Fruit fly (Drosophila melanogaster) whole organism, embryonic: ENCODE data around the gene salm.

Source experiments
- C15 ChIP-seq: fragments of 200-800 bp; sonication (Bioruptor generic); IDR thresholded peaks from 3 replicates; pipeline ENCODE4 v1.3.6; 2022; ENCODE audit warnings: missing biosample characterization, missing genetic modification characterization
- CG10366 ChIP-seq: fragments of 200-800 bp; sonication (Bioruptor generic); IDR thresholded peaks from 2 replicates; pipeline ENCODE4 v1.3.6; 2022; ENCODE audit warnings: missing biosample characterization, missing genetic modification characterization
- CG12942 ChIP-seq: fragments of 200-800 bp; sonication (Bioruptor generic); optimal IDR thresholded peaks from 3 replicates; lab custom pipeline; 2016; ENCODE audit warnings: missing biosample characterization, missing genetic modification characterization
- CG1832 ChIP-seq: fragments of 200-800 bp; sonication (Bioruptor generic); optimal IDR thresholded peaks from 2 replicates; lab custom pipeline; 2017; ENCODE audit warnings: missing biosample characterization, mild to moderate bottlenecking, missing genetic modification characterization, inconsistent platforms
- CG3281 ChIP-seq: fragments of 200-800 bp; sonication (Bioruptor generic); optimal IDR thresholded peaks from 3 replicates; lab custom pipeline; 2017; ENCODE audit warnings: missing biosample characterization, mild to moderate bottlenecking, missing genetic modification characterization
- CG34422 ChIP-seq: fragments of 200-800 bp; sonication (Bioruptor generic); IDR thresholded peaks from 3 replicates; pipeline ENCODE4 v1.3.6; 2022; ENCODE audit warnings: missing biosample characterization, missing genetic modification characterization
- CG6254 ChIP-seq: fragments of 200-800 bp; sonication (Bioruptor generic); optimal IDR thresholded peaks from 3 replicates; lab custom pipeline; 2017; ENCODE audit warnings: mild to moderate bottlenecking, missing biosample characterization, missing genetic modification reagents, missing genetic modification characterization
- CG7357 ChIP-seq: fragments of 200-800 bp; sonication (Bioruptor generic); IDR thresholded peaks from 3 replicates; pipeline ENCODE4 v1.3.6; 2022; ENCODE audit warnings: missing biosample characterization, missing genetic modification characterization
- CG8281 ChIP-seq: fragments of 200-800 bp; sonication (Bioruptor generic); optimal IDR thresholded peaks from 2 replicates; lab custom pipeline; 2018; ENCODE audit warnings: missing biosample characterization, mild to moderate bottlenecking, missing genetic modification characterization, moderate library complexity
- CG9817 ChIP-seq: fragments of 200-800 bp; sonication (Bioruptor generic); optimal IDR thresholded peaks from 2 replicates; lab custom pipeline; 2018; ENCODE audit warnings: missing biosample characterization, mild to moderate bottlenecking, missing genetic modification characterization, moderate library complexity
- CHES-1-like ChIP-seq: fragments of 200-800 bp; sonication (Bioruptor generic); optimal IDR thresholded peaks from 2 replicates; lab custom pipeline; 2016; ENCODE audit warnings: missing biosample characterization, missing genetic modification characterization
- CkIIα-i1 ChIP-seq: fragments of 200-800 bp; sonication (Bioruptor generic); IDR thresholded peaks from 2 replicates; pipeline ENCODE4 v1.3.6; 2022; ENCODE audit warnings: missing biosample characterization, missing genetic modification characterization
- CoRest ChIP-seq: fragments of 200-800 bp; sonication (Bioruptor generic); optimal IDR thresholded peaks from 3 replicates; lab custom pipeline; 2018; ENCODE audit warnings: missing biosample characterization, mild to moderate bottlenecking, missing genetic modification characterization, moderate library complexity
- Hr39 ChIP-seq: fragments of >200 bp; optimal IDR thresholded peaks from 2 replicates; lab custom pipeline; 2017
- Mes4 ChIP-seq: fragments of 200-800 bp; sonication (Bioruptor generic); optimal IDR thresholded peaks from 2 replicates; lab custom pipeline; 2016; ENCODE audit warnings: missing biosample characterization, missing genetic modification characterization
- Optix ChIP-seq: fragments of 200-800 bp; sonication (Bioruptor generic); IDR thresholded peaks from 3 replicates; pipeline ENCODE4 v1.3.6; 2022; ENCODE audit warnings: missing biosample characterization, missing genetic modification characterization
- Rfx ChIP-seq: fragments of 200-800 bp; sonication (Bioruptor generic); IDR thresholded peaks from 2 replicates; pipeline ENCODE4 v1.3.6; 2022; ENCODE audit warnings: missing biosample characterization, missing genetic modification characterization
- ac ChIP-seq: fragments of 200-800 bp; sonication (Bioruptor generic); optimal IDR thresholded peaks from 3 replicates; lab custom pipeline; 2017; ENCODE audit warnings: missing biosample characterization, mild to moderate bottlenecking, missing genetic modification characterization
- bowl ChIP-seq: fragments of 200-800 bp; sonication (Bioruptor generic); IDR thresholded peaks from 2 replicates; pipeline ENCODE4 v1.3.6; 2022; ENCODE audit warnings: missing biosample characterization, missing genetic modification characterization
- cas ChIP-seq: fragments of 200-800 bp; sonication (Bioruptor generic); IDR thresholded peaks from 2 replicates; pipeline ENCODE4 v1.3.6; 2022; ENCODE audit warnings: missing biosample characterization, missing genetic modification characterization
- caup ChIP-seq: fragments of 200-800 bp; sonication (Bioruptor generic); optimal IDR thresholded peaks from 3 replicates; lab custom pipeline; 2017; ENCODE audit warnings: missing biosample characterization, mild to moderate bottlenecking, missing genetic modification characterization, moderate library complexity; ENCODE audit not compliant: severe bottlenecking
- croc ChIP-seq: fragments of 200-800 bp; sonication (Bioruptor generic); conservative IDR thresholded peaks from 3 replicates; pipeline ENCODE4 v1.3.6; 2022; ENCODE audit warnings: missing biosample characterization, missing genetic modification characterization
- dmrt11E ChIP-seq: fragments of 200-800 bp; sonication (Bioruptor generic); optimal IDR thresholded peaks from 3 replicates; lab custom pipeline; 2018; ENCODE audit warnings: missing biosample characterization, mild to moderate bottlenecking, missing genetic modification characterization, moderate library complexity
- dpn ChIP-seq, 2 experiments: fragments of 200-800 bp; sonication (Bioruptor generic); optimal IDR thresholded peaks; 3 replicates each; lab custom pipeline; 2016; ENCODE audit warnings: missing biosample characterization in 2 of 2, missing genetic modification characterization in 2 of 2
- lilli ChIP-seq: fragments of 200-800 bp; sonication (Bioruptor generic); optimal IDR thresholded peaks from 3 replicates; lab custom pipeline; 2016; ENCODE audit warnings: missing biosample characterization, missing genetic modification characterization
- oc ChIP-seq: fragments of 200-800 bp; sonication (Bioruptor generic); optimal IDR thresholded peaks from 2 replicates; lab custom pipeline; 2018; ENCODE audit warnings: missing biosample characterization, mild to moderate bottlenecking, missing genetic modification characterization, moderate library complexity
- slbo ChIP-seq: fragments of 200-800 bp; sonication (Bioruptor generic); IDR thresholded peaks from 2 replicates; pipeline ENCODE4 v1.3.6; 2022; ENCODE audit warnings: missing biosample characterization, missing genetic modification characterization
- tgo ChIP-seq: fragments of 200-800 bp; sonication (Bioruptor generic); IDR thresholded peaks from 3 replicates; pipeline ENCODE4 v1.3.6; 2022; ENCODE audit warnings: missing biosample characterization, missing genetic modification characterization
- twi ChIP-seq: fragments of 200-800 bp; optimal IDR thresholded peaks from 2 replicates; lab custom pipeline; 2019; ENCODE audit warnings: missing biosample characterization, mild to moderate bottlenecking, missing genetic modification characterization, moderate library complexity
- zfh2 ChIP-seq: fragments of 200-800 bp; sonication (Bioruptor generic); optimal IDR thresholded peaks from 2 replicates; lab custom pipeline; 2016; ENCODE audit warnings: missing biosample characterization, missing genetic modification characterization

The salm gene

DNA sequence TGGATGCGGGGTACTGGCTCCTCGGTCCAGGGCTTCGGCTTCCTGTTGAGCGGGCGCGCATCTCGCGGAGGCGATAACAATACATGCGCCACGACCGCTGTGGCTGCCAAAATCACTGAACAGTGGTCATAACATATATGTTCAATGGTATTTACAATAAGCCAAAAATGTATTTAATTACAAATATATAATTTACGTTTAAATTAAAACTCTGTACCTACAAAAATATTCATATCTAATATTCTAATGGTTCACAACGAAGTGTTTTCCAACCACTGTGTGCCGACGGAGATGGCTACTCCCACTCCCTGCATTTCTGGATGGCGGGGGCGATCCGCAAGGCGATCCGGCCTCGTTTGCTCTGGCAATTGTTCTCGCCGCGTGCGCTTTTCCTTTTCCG, 60.7 kb downstream of the salm start (continued):
- TF ChIP-seq Rfx (no peak), dpn (GFP tag; optimal IDR thresholded peaks at IDR 0.05; lab: Kevin White, UChicago) (no peak), caup (GFP tag; lab: Kevin White, UChicago) (no peak), cas (GFP tag; lab: Robert Waterston, UW) (no peak), twi (tag; lab: Kevin White, UChicago) (no peak), slbo (no peak), CG3281 (GFP tag; lab: Kevin White, UChicago) (no peak), dmrt11E (tag; lab: Kevin White, UChicago) (peak; percentile 43), ac (GFP tag; lab: Kevin White, UChicago) (no peak), Optix (GFP tag; lab: Robert Waterston, UW) (no peak; the same call in 2 of the 3 replicates), lilli (GFP tag; lab: Kevin White, UChicago) (no peak), oc (no peak), CkIIα-i1 (GFP tag; lab: Robert Waterston, UW) (no peak), croc (no peak; the same call in 2 of the 3 replicates), CG34422 (GFP tag; lab: Robert Waterston, UW) (no peak; the same call in 2 of the 3 replicates), CHES-1-like (GFP tag; lab: Kevin White, UChicago) (no peak), CG8281 (tag; lab: Kevin White, UChicago) (no peak), Hr39 (lab: Kevin White, UChicago) (no peak), bowl (no peak), zfh2 (GFP tag; lab: Kevin White, UChicago) (no peak), CG6254 (no peak), C15 (no peak), CoRest (tag; lab: Kevin White, UChicago) (no peak), tgo (GFP tag; lab: Robert Waterston, UW) (no peak), Mes4 (GFP tag; lab: Kevin White, UChicago) (no peak), CG10366 (GFP tag; lab: Robert Waterston, UW) (no peak), CG1832 (no peak), CG12942 (GFP tag; lab: Kevin White, UChicago) (no peak), CG9817 (no peak), CG7357 (GFP tag; lab: Robert Waterston, UW) (no peak)
- TF ChIP-seq, all 482 proteins: peak for 49
